Fruit fly (Drosophila melanogaster) whole organism, embryonic: ENCODE data around the gene Tango1.

Source experiments
- Ada2b ChIP-seq: fragments of 200-800 bp; sonication (Bioruptor generic); IDR thresholded peaks from 2 replicates; pipeline ENCODE4 v1.3.6; 2022; ENCODE audit warnings: missing biosample characterization, missing genetic modification characterization
- Atf3 ChIP-seq: fragments of 200-800 bp; sonication (Bioruptor generic); optimal IDR thresholded peaks from 3 replicates; lab custom pipeline; 2016; ENCODE audit warnings: missing biosample characterization, missing genetic modification characterization
- B-H1 ChIP-seq: fragments of 200-800 bp; sonication (Bioruptor generic); IDR thresholded peaks from 3 replicates; pipeline ENCODE4 v1.3.6; 2022; ENCODE audit warnings: missing biosample characterization, missing genetic modification characterization
- Blimp-1 ChIP-seq: fragments of 200-800 bp; sonication (Bioruptor generic); optimal IDR thresholded peaks from 3 replicates; lab custom pipeline; 2018; ENCODE audit warnings: missing biosample characterization, missing genetic modification characterization, mild to moderate bottlenecking, moderate library complexity, missing genetic modification reagents
- CG10959 ChIP-seq: fragments of 200-800 bp; sonication (Bioruptor generic); IDR thresholded peaks from 2 replicates; pipeline ENCODE4 v1.3.6; 2022; ENCODE audit warnings: missing biosample characterization, missing genetic modification characterization
- CG11504 ChIP-seq: fragments of 200-800 bp; sonication (Bioruptor generic); optimal IDR thresholded peaks from 3 replicates; lab custom pipeline; 2019; ENCODE audit warnings: missing biosample characterization, mild to moderate bottlenecking, missing genetic modification characterization, moderate library complexity
- CG11723 ChIP-seq: fragments of 200-800 bp; sonication (Bioruptor generic); optimal IDR thresholded peaks from 2 replicates; lab custom pipeline; 2017; ENCODE audit warnings: missing biosample characterization, mild to moderate bottlenecking, missing genetic modification characterization
- CG12299 ChIP-seq: fragments of 200-800 bp; sonication (Bioruptor generic); optimal IDR thresholded peaks from 2 replicates; lab custom pipeline; 2018; ENCODE audit warnings: missing biosample characterization, mild to moderate bottlenecking, missing genetic modification characterization
- CG13424 ChIP-seq: fragments of 200-800 bp; sonication (Bioruptor generic); optimal IDR thresholded peaks from 2 replicates; lab custom pipeline; 2019; ENCODE audit warnings: missing biosample characterization, mild to moderate bottlenecking, missing genetic modification characterization, moderate library complexity
- CG13624 ChIP-seq: fragments of 200-800 bp; sonication (Bioruptor generic); optimal IDR thresholded peaks from 2 replicates; lab custom pipeline; 2016; ENCODE audit warnings: missing biosample characterization, missing genetic modification characterization
- CG15514 ChIP-seq: fragments of 200-800 bp; sonication (Bioruptor generic); optimal IDR thresholded peaks from 3 replicates; lab custom pipeline; 2017; ENCODE audit warnings: missing biosample characterization, missing genetic modification characterization, mild to moderate bottlenecking, moderate library complexity, missing genetic modification reagents
- CG15601 ChIP-seq: fragments of 200-800 bp; sonication (Bioruptor generic); optimal IDR thresholded peaks from 3 replicates; lab custom pipeline; 2019; ENCODE audit warnings: missing biosample characterization, mild to moderate bottlenecking, missing genetic modification characterization, moderate library complexity
- CG17912 ChIP-seq: fragments of 200-800 bp; sonication (Bioruptor generic); optimal IDR thresholded peaks from 2 replicates; lab custom pipeline; 2018; ENCODE audit warnings: missing biosample characterization, mild to moderate bottlenecking, missing genetic modification characterization
- CG18262 ChIP-seq: fragments of 200-800 bp; optimal IDR thresholded peaks from 3 replicates; lab custom pipeline; 2019; ENCODE audit warnings: missing biosample characterization, mild to moderate bottlenecking, missing genetic modification characterization, moderate library complexity
- CG18619 ChIP-seq: fragments of 200-800 bp; sonication (Bioruptor generic); optimal IDR thresholded peaks from 3 replicates; lab custom pipeline; 2017; ENCODE audit warnings: missing biosample characterization, mild to moderate bottlenecking, missing genetic modification characterization
- CG2678 ChIP-seq: fragments of 200-800 bp; sonication (Bioruptor generic); optimal IDR thresholded peaks from 3 replicates; lab custom pipeline; 2019; ENCODE audit warnings: missing biosample characterization, mild to moderate bottlenecking, missing genetic modification characterization, moderate library complexity
- CG2875 ChIP-seq: fragments of 200-800 bp; sonication (Bioruptor generic); optimal IDR thresholded peaks from 2 replicates; lab custom pipeline; 2017; ENCODE audit warnings: missing biosample characterization, mild to moderate bottlenecking, missing genetic modification characterization, missing genetic modification reagents
- CG31441 ChIP-seq: fragments of 200-800 bp; sonication (Bioruptor generic); IDR thresholded peaks from 2 replicates; pipeline ENCODE4 v1.3.6; 2022; ENCODE audit warnings: missing biosample characterization, missing genetic modification characterization
- CG3726 ChIP-seq: fragments of 200-800 bp; sonication (Bioruptor generic); IDR thresholded peaks from 3 replicates; pipeline ENCODE4, ENCODE4 v1.3.6; 2022; ENCODE audit warnings: missing biosample characterization, missing genetic modification characterization
- CG42726 ChIP-seq: fragments of 200-800 bp; sonication (Bioruptor generic); IDR thresholded peaks from 2 replicates; pipeline ENCODE4 v1.3.6; 2022; ENCODE audit warnings: missing biosample characterization, missing genetic modification characterization; ENCODE audit not compliant: partially characterized antibody
- CG4328 ChIP-seq: fragments of 200-800 bp; sonication (Bioruptor generic); optimal IDR thresholded peaks from 3 replicates; lab custom pipeline; 2017; ENCODE audit warnings: missing biosample characterization, missing genetic modification reagents, missing genetic modification characterization
- CG6272 ChIP-seq: fragments of 200-800 bp; sonication (Bioruptor generic); IDR thresholded peaks from 2 replicates; pipeline ENCODE4 v1.3.6; 2022; ENCODE audit warnings: missing biosample characterization, missing genetic modification characterization
- CG7786 ChIP-seq: fragments of 200-800 bp; sonication (Bioruptor generic); optimal IDR thresholded peaks from 2 replicates; lab custom pipeline; 2016; ENCODE audit warnings: missing biosample characterization, missing genetic modification characterization
- CG7839 ChIP-seq: fragments of 200-800 bp; sonication (Bioruptor generic); optimal IDR thresholded peaks from 3 replicates; lab custom pipeline; 2018; ENCODE audit warnings: missing biosample characterization, mild to moderate bottlenecking, missing genetic modification characterization, moderate library complexity
- CG8388 ChIP-seq: fragments of 200-800 bp; sonication (Bioruptor generic); optimal IDR thresholded peaks from 2 replicates; lab custom pipeline; 2019; ENCODE audit warnings: missing biosample characterization, mild to moderate bottlenecking, missing genetic modification characterization, moderate library complexity
- CG8765 ChIP-seq: fragments of 200-800 bp; sonication (Bioruptor generic); IDR thresholded peaks from 2 replicates; pipeline ENCODE4 v1.3.6; 2022; ENCODE audit warnings: missing biosample characterization, missing genetic modification characterization
- CG9817 ChIP-seq: fragments of 200-800 bp; sonication (Bioruptor generic); optimal IDR thresholded peaks from 2 replicates; lab custom pipeline; 2018; ENCODE audit warnings: missing biosample characterization, mild to moderate bottlenecking, missing genetic modification characterization, moderate library complexity
- CHES-1-like ChIP-seq: fragments of 200-800 bp; sonication (Bioruptor generic); optimal IDR thresholded peaks from 2 replicates; lab custom pipeline; 2016; ENCODE audit warnings: missing biosample characterization, missing genetic modification characterization
- CTCF ChIP-seq: fragments of 200-800 bp; sonication (Bioruptor generic); optimal IDR thresholded peaks from 2 replicates; lab custom pipeline; 2017; ENCODE audit warnings: missing biosample characterization, mild to moderate bottlenecking, missing genetic modification characterization, moderate library complexity
- E2f1 ChIP-seq: fragments of 200-800 bp; sonication (Bioruptor generic); IDR thresholded peaks from 2 replicates; pipeline ENCODE4 v1.3.6; 2022; ENCODE audit warnings: missing biosample characterization, missing genetic modification characterization
- Hr39 ChIP-seq: fragments of >200 bp; optimal IDR thresholded peaks from 2 replicates; lab custom pipeline; 2017
- MBD-R2 ChIP-seq: fragments of 200-800 bp; sonication (Bioruptor generic); IDR thresholded peaks from 2 replicates; pipeline ENCODE4 v1.3.6; 2022; ENCODE audit warnings: missing biosample characterization, missing genetic modification characterization
- Med ChIP-seq: fragments of 200-800 bp; sonication (Bioruptor generic); peaks from one replicate; lab custom pipeline; 2016; ENCODE audit warnings: missing biosample characterization, missing genetic modification characterization, mild to moderate bottlenecking, inconsistent platforms, moderate library complexity
- Meics ChIP-seq: fragments of 200-800 bp; sonication (Bioruptor generic); optimal IDR thresholded peaks from 2 replicates; lab custom pipeline; 2017; ENCODE audit warnings: missing biosample characterization, mild to moderate bottlenecking, missing genetic modification characterization
- Mes4 ChIP-seq: fragments of 200-800 bp; sonication (Bioruptor generic); optimal IDR thresholded peaks from 2 replicates; lab custom pipeline; 2016; ENCODE audit warnings: missing biosample characterization, missing genetic modification characterization
- NFAT ChIP-seq: fragments of 200-800 bp; sonication (Bioruptor generic); IDR thresholded peaks from 2 replicates; pipeline ENCODE4 v1.3.6; 2022; ENCODE audit warnings: missing biosample characterization, missing genetic modification characterization
- Oli ChIP-seq: fragments of 200-800 bp; sonication (Bioruptor generic); optimal IDR thresholded peaks from 2 replicates; lab custom pipeline; 2018; ENCODE audit warnings: missing biosample characterization, mild to moderate bottlenecking, missing genetic modification characterization, moderate library complexity
- Opbp ChIP-seq: fragments of 200-800 bp; sonication (Bioruptor generic); IDR thresholded peaks from 3 replicates; pipeline ENCODE4 v1.3.6; 2022; ENCODE audit warnings: missing biosample characterization, missing genetic modification characterization; ENCODE audit not compliant: partially characterized antibody
- PHDP ChIP-seq: fragments of 200-800 bp; sonication (Bioruptor generic); optimal IDR thresholded peaks from 3 replicates; lab custom pipeline; 2018; ENCODE audit warnings: missing biosample characterization, mild to moderate bottlenecking, missing genetic modification characterization, moderate library complexity
- Scr ChIP-seq: fragments of 200-800 bp; sonication (Bioruptor generic); IDR thresholded peaks from 2 replicates; pipeline ENCODE4 v1.3.6; 2022; ENCODE audit warnings: missing biosample characterization, missing genetic modification characterization; ENCODE audit not compliant: partially characterized antibody
- TFAM ChIP-seq: fragments of 200-800 bp; sonication (Bioruptor generic); optimal IDR thresholded peaks from 2 replicates; lab custom pipeline; 2017; ENCODE audit warnings: missing biosample characterization, missing genetic modification characterization, inconsistent platforms
- cas ChIP-seq: fragments of 200-800 bp; sonication (Bioruptor generic); IDR thresholded peaks from 2 replicates; pipeline ENCODE4 v1.3.6; 2022; ENCODE audit warnings: missing biosample characterization, missing genetic modification characterization
- cato ChIP-seq: fragments of 200-800 bp; sonication (Bioruptor generic); optimal IDR thresholded peaks from 2 replicates; lab custom pipeline; 2016; ENCODE audit warnings: missing biosample characterization, missing genetic modification characterization, borderline replicate concordance
- chinmo ChIP-seq: fragments of 200-800 bp; sonication (Bioruptor generic); IDR thresholded peaks from 4 replicates; pipeline ENCODE4 v1.3.6; 2022; ENCODE audit warnings: missing biosample characterization, missing genetic modification characterization; ENCODE audit not compliant: partially characterized antibody
- fd102C ChIP-seq: fragments of 200-800 bp; sonication (Bioruptor generic); optimal IDR thresholded peaks from 2 replicates; lab custom pipeline; 2018; ENCODE audit warnings: missing biosample characterization, mild to moderate bottlenecking, missing genetic modification characterization, moderate library complexity
- org-1 ChIP-seq: fragments of 200-800 bp; sonication (Bioruptor generic); optimal IDR thresholded peaks from 2 replicates; lab custom pipeline; 2017; ENCODE audit warnings: missing biosample characterization, missing genetic modification characterization
- otp ChIP-seq: fragments of 200-800 bp; sonication (Bioruptor generic); IDR thresholded peaks from 3 replicates; pipeline ENCODE4, ENCODE4 v1.3.6; 2022; ENCODE audit warnings: missing biosample characterization, missing genetic modification characterization
- peb ChIP-seq: fragments of 200-800 bp; sonication (Bioruptor generic); IDR thresholded peaks from 2 replicates; pipeline ENCODE4 v1.3.6; 2022; ENCODE audit warnings: missing biosample characterization, missing genetic modification characterization
- wek ChIP-seq: fragments of 200-800 bp; sonication (Bioruptor generic); optimal IDR thresholded peaks from 3 replicates; lab custom pipeline; 2018; ENCODE audit warnings: missing biosample characterization, mild to moderate bottlenecking, missing genetic modification characterization, moderate library complexity
- z ChIP-seq: fragments of 200-800 bp; sonication (Bioruptor generic); IDR thresholded peaks from 3 replicates; pipeline ENCODE4 v1.3.6; 2022; ENCODE audit warnings: missing biosample characterization, missing genetic modification characterization
- zfh2 ChIP-seq: fragments of 200-800 bp; sonication (Bioruptor generic); optimal IDR thresholded peaks from 2 replicates; lab custom pipeline; 2016; ENCODE audit warnings: missing biosample characterization, missing genetic modification characterization

Gene Tango1

DNA sequence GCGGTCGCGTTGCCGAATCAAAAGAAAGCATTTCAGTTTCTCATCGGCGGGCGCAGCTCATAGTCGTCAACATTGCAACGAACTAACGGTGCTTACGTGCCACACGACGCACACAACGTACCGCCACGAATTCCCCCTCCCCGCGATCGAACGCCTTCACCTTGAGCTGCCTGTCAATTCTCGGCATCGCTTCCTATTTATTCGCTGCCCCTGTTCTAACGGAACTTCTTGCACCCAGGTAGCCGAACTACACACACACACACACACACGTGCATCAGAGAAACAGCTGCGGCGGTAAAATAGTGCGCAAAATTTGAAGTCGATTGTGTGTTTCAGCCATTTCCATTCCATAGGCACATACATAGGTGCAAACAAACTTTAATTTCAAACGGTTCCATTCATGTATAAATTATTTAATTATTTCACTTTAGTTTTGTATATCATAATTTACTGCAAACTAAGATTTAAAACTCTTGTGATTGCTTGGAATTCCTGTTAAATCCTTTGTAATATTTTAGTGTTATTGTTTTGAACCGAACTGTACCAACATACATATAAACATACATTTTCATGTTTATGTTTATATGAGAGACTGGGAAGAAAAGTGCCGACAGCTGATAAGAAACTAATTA lies 37.7 kb upstream of the Tango1 start (continued):
- no peak for TF ChIP-seq fd102C (GFP tag; lab: Kevin White, UChicago)
- peak; percentile 24 for TF ChIP-seq CG7839 (tag; lab: Kevin White, UChicago)
- no peak for TF ChIP-seq NFAT (GFP tag; lab: Robert Waterston, UW)
- no peak for TF ChIP-seq wek (GFP tag; lab: Kevin White, UChicago)
- peak; percentile 15 for TF ChIP-seq CG2678 (tag; lab: Kevin White, UChicago)
- TF ChIP-seq CG18619 (GFP tag; lab: Kevin White, UChicago) = no peak
- 0 out of 2 replicates have a peak, but pooled peaks have one; percentile 18 for TF ChIP-seq CG8765 (GFP tag; lab: Robert Waterston, UW)
- no peak for TF ChIP-seq otp
- no peak for TF ChIP-seq Scr (GFP tag; lab: Robert Waterston, UW)
- no peak for TF ChIP-seq Blimp-1 (GFP tag; lab: Kevin White, UChicago)
- TF ChIP-seq CG2875 (GFP tag; lab: Kevin White, UChicago) = no peak
- TF ChIP-seq zfh2 = no peak
- TF ChIP-seq E2f1 (GFP tag; lab: Robert Waterston, UW) = no peak
- TF ChIP-seq CG10959 (GFP tag; lab: Robert Waterston, UW) = no peak
- no peak for TF ChIP-seq CG12299
- TF ChIP-seq CG18262 (tag; lab: Kevin White, UChicago) = peak; percentile 26
- TF ChIP-seq CG17912 (GFP tag; lab: Kevin White, UChicago) = no peak
- no peak for TF ChIP-seq Med (GFP tag; lab: Kevin White, UChicago)
- no peak for TF ChIP-seq CG9817 (tag; lab: Kevin White, UChicago)
- no peak for TF ChIP-seq Hr39 (lab: Kevin White, UChicago)
- TF ChIP-seq CG7786 = no peak
- no peak for TF ChIP-seq CG13624 (GFP tag; lab: Kevin White, UChicago)
- TF ChIP-seq CG4328 (GFP tag; lab: Kevin White, UChicago) = no peak
- no peak for TF ChIP-seq CHES-1-like (GFP tag; lab: Kevin White, UChicago)
- no peak for TF ChIP-seq Atf3
- no peak for TF ChIP-seq Ada2b
- no peak for TF ChIP-seq peb (GFP tag; lab: Robert Waterston, UW)
- no peak for TF ChIP-seq CG31441
- no peak for TF ChIP-seq chinmo (GFP tag; lab: Robert Waterston, UW)
- TF ChIP-seq TFAM (GFP tag; lab: Kevin White, UChicago) = no peak
- TF ChIP-seq org-1 = no peak
- no peak for TF ChIP-seq CG15601 (tag; lab: Kevin White, UChicago)
- no peak for TF ChIP-seq CG42726 (GFP tag; lab: Robert Waterston, UW)
- no peak for TF ChIP-seq CG3726 (GFP tag; lab: Robert Waterston, UW)
- no peak for TF ChIP-seq cas (GFP tag; lab: Robert Waterston, UW)
- no peak for TF ChIP-seq Mes4 (GFP tag; lab: Kevin White, UChicago)
- no peak for TF ChIP-seq Opbp
- no peak for TF ChIP-seq cato (GFP tag; lab: Kevin White, UChicago)
- TF ChIP-seq CTCF = no peak
- TF ChIP-seq CG13424 (tag; lab: Kevin White, UChicago) = peak; percentile 0
- TF ChIP-seq Meics (GFP tag; lab: Kevin White, UChicago) = no peak
- no peak for TF ChIP-seq B-H1 (GFP tag; lab: Robert Waterston, UW)
- no peak for TF ChIP-seq CG6272
- TF ChIP-seq CG8388 (GFP tag; lab: Kevin White, UChicago) = peak; percentile 47
- no peak for TF ChIP-seq MBD-R2
- no peak for TF ChIP-seq PHDP
- TF ChIP-seq Oli (tag; lab: Kevin White, UChicago) = peak; percentile 13
- TF ChIP-seq CG11504 (tag; lab: Kevin White, UChicago) = peak; percentile 47
- TF ChIP-seq z = no peak
- no peak for TF ChIP-seq CG15514
- TF ChIP-seq CG11723 (GFP tag; lab: Kevin White, UChicago) = no peak
